Worm (Caenorhabditis elegans) whole organism, young adult: Measurements from ENCODE around the gene R11E3.2.
"Not testable (repeated sequence)": the region's sequence is repeated elsewhere in the genome, so short reads cannot be mapped to it uniquely, and the experiment has no call there.

Experiments used
- C17E4.6 ChIP-seq: fragments of 200-800 bp; sonication (Bioruptor generic); IDR thresholded peaks from 2 replicates; pipeline ENCODE4 v1.3.6; 2022; ENCODE audit warnings: missing genetic modification reagents, missing genetic modification characterization, missing compliant biosample characterization
- F22D6.2 ChIP-seq: sonication (generic microtip); optimal IDR thresholded peaks from 2 replicates; lab custom pipeline; 2016; ENCODE audit warnings: mild to moderate bottlenecking, missing genetic modification characterization, missing compliant biosample characterization
- ama-1 ChIP-seq, 3 experiments: fragments of 150-350 bp in 1 of 3; sonication (generic microtip) in 2 of 3; optimal IDR thresholded peaks; 2 replicates each; lab custom pipeline; 2014 to 2018; ENCODE audit warnings: missing biosample characterization in 2 of 3, missing genetic modification characterization in 2 of 3, missing genetic modification reagents in 2 of 3
- atf-7 ChIP-seq: sonication (generic microtip); optimal IDR thresholded peaks from 2 replicates; lab custom pipeline; 2017; ENCODE audit warnings: mild to moderate bottlenecking, missing genetic modification characterization, missing compliant biosample characterization
- attf-5 ChIP-seq: fragments of 200-800 bp; sonication (Bioruptor generic); optimal IDR thresholded peaks from 2 replicates; lab custom pipeline; 2018; ENCODE audit warnings: mild to moderate bottlenecking, missing genetic modification characterization, missing compliant biosample characterization
- ccch-3 ChIP-seq: fragments of 200-800 bp; sonication (Bioruptor generic); optimal IDR thresholded peaks from 2 replicates; lab custom pipeline; 2018; ENCODE audit warnings: mild to moderate bottlenecking, missing genetic modification characterization, missing compliant biosample characterization
- dpl-1 ChIP-seq: fragments of 150-350 bp; optimal IDR thresholded peaks from 2 replicates; lab custom pipeline; 2014; ENCODE audit warnings: missing biosample characterization, missing genetic modification reagents, missing genetic modification characterization
- ets-4 ChIP-seq: fragments of 200-800 bp; sonication (Bioruptor generic); optimal IDR thresholded peaks from 2 replicates; lab custom pipeline; 2018; ENCODE audit warnings: mild to moderate bottlenecking, missing genetic modification characterization, missing compliant biosample characterization
- him-1 ChIP-seq: sonication (generic microtip); optimal IDR thresholded peaks from 2 replicates; lab custom pipeline; 2016; ENCODE audit warnings: missing genotype, missing genetic modification reagents, missing genetic modification characterization, missing compliant biosample characterization
- nfya-1 ChIP-seq: sonication (generic microtip); optimal IDR thresholded peaks from 2 replicates; lab custom pipeline; 2017; ENCODE audit warnings: antibody characterized with exemption, missing compliant biosample characterization, missing genetic modification characterization, borderline replicate concordance; ENCODE audit not compliant: insufficient read depth
- pha-4 ChIP-seq: fragments of 150-350 bp; sonication (generic microtip); optimal IDR thresholded peaks from 2 replicates; lab custom pipeline; 2014; ENCODE audit warnings: missing biosample characterization, missing genetic modification reagents, missing genetic modification characterization
- rcor-1 ChIP-seq: fragments of 200-800 bp; sonication (Bioruptor generic); IDR thresholded peaks from 2 replicates; pipeline ENCODE4 v1.3.6; 2022; ENCODE audit warnings: missing genetic modification reagents, missing genetic modification characterization, missing compliant biosample characterization
- snpc-1.1 ChIP-seq: sonication (generic microtip); optimal IDR thresholded peaks from 2 replicates; lab custom pipeline; 2017; ENCODE audit warnings: missing genetic modification characterization, mild to moderate bottlenecking, missing compliant biosample characterization, antibody characterized with exemption, moderate library complexity, missing genotype, missing genetic modification reagents; ENCODE audit not compliant: insufficient read depth
- snpc-4 ChIP-seq, 5 experiments: fragments of 150-350 bp in 1 of 5; sonication (generic microtip) in 4 of 5; optimal IDR thresholded peaks; 2 replicates each; lab custom pipeline; 2014 to 2018; ENCODE audit warnings: missing genetic modification characterization in 5 of 5, missing biosample characterization in 3 of 5, antibody characterized with exemption in 2 of 5, mild to moderate bottlenecking in 2 of 5, missing compliant biosample characterization in 2 of 5, missing genotype in 2 of 5, moderate library complexity in 2 of 5, missing genetic modification reagents in 1 of 5

ce11 chrIV:4762990-4763545, 8.8 kb upstream of the R11E3.2 start:
- TF ChIP-seq snpc-4 (GFP tag; optimal IDR thresholded peaks at IDR 0.05; lab: Kevin White, UChicago); dpl-1 (GFP tag; lab: Kevin White, UChicago); snpc-1.1 (tag; lab: Kevin White, UChicago); him-1; rcor-1 (GFP tag; lab: Robert Waterston, UW); nfya-1 (tag; lab: Kevin White, UChicago); ets-4; attf-5 (GFP tag; lab: Kevin White, UChicago); atf-7 (tag; lab: Kevin White, UChicago); ccch-3 (GFP tag; lab: Kevin White, UChicago); C17E4.6 (GFP tag; lab: Robert Waterston, UW); ama-1 (optimal IDR thresholded peaks at IDR 0.05; lab: Kevin White, UChicago); ama-1 (GFP tag; optimal IDR thresholded peaks at IDR 0.05; lab: Kevin White, UChicago); pha-4; F22D6.2 (tag; lab: Kevin White, UChicago): not testable (repeated sequence)
- TF ChIP-seq snpc-4 (tag; optimal IDR thresholded peaks at IDR 0.05; lab: Kevin White, UChicago), result peak in 1 of 4 experiments; percentile 39
